Worm (Caenorhabditis elegans) whole organism, L3 larva: Measurements from ENCODE around the gene orc-3.
A peak's percentile ranks its signal among the peaks of the same experiment; 100 is the strongest.

Experiments used
- R02D3.7 ChIP-seq: fragments of 150-350 bp; optimal IDR thresholded peaks from 2 replicates; lab custom pipeline; 2014; ENCODE audit warnings: missing biosample characterization, missing genetic modification characterization
- aly-2 ChIP-seq: fragments of 150-350 bp; optimal IDR thresholded peaks from 2 replicates; lab custom pipeline; 2014; ENCODE audit warnings: missing biosample characterization, missing genetic modification characterization
- ama-1 ChIP-seq: fragments of 150-350 bp; optimal IDR thresholded peaks from 2 replicates; lab custom pipeline; 2018
- ceh-16 ChIP-seq: sonication (generic microtip); optimal IDR thresholded peaks from 2 replicates; lab custom pipeline; 2017; ENCODE audit warnings: missing biosample characterization, missing genetic modification characterization
- ceh-28 ChIP-seq: fragments of 150-350 bp; optimal IDR thresholded peaks from 2 replicates; lab custom pipeline; 2014; ENCODE audit warnings: missing biosample characterization, missing genetic modification reagents, missing genetic modification characterization
- daf-12 ChIP-seq: fragments of 150-350 bp; optimal IDR thresholded peaks from 2 replicates; lab custom pipeline; 2014; ENCODE audit warnings: missing biosample characterization, missing genetic modification reagents, missing genetic modification characterization
- egl-27 ChIP-seq: sonication (generic microtip); optimal IDR thresholded peaks from 4 replicates; lab custom pipeline; 2017; ENCODE audit warnings: missing biosample characterization, missing genetic modification reagents, missing genetic modification characterization
- egl-5 ChIP-seq: fragments of 150-350 bp; optimal IDR thresholded peaks from 2 replicates; lab custom pipeline; 2017; ENCODE audit warnings: missing biosample characterization, missing genetic modification reagents, missing genetic modification characterization, inconsistent platforms
- elt-1 ChIP-seq: fragments of 150-350 bp; optimal IDR thresholded peaks from 2 replicates; lab custom pipeline; 2014; ENCODE audit warnings: missing biosample characterization, missing genetic modification characterization
- elt-2 ChIP-seq: sonication (generic microtip); optimal IDR thresholded peaks from 2 replicates; lab custom pipeline; 2016; ENCODE audit warnings: missing genetic modification reagents, mild to moderate bottlenecking, missing genetic modification characterization, missing compliant biosample characterization
- elt-3 ChIP-seq, 3 experiments: fragments of 150-350 bp in 1 of 3; sonication (generic microtip) in 2 of 3; optimal IDR thresholded peaks; 2 replicates in 2 of 3; 4 replicates in 1 of 3; lab custom pipeline; 2014 to 2017; ENCODE audit warnings: missing biosample characterization in 3 of 3, missing genetic modification characterization in 3 of 3
- eor-1 ChIP-seq, 2 experiments: fragments of 150-350 bp; optimal IDR thresholded peaks; 2 replicates each; lab custom pipeline; 2014 to 2018; ENCODE audit warnings: missing biosample characterization in 2 of 2, missing genetic modification characterization in 2 of 2
- fkh-10 ChIP-seq: sonication (generic microtip); optimal IDR thresholded peaks from 2 replicates; lab custom pipeline; 2017; ENCODE audit warnings: missing biosample characterization, missing genetic modification reagents, missing genetic modification characterization
- fkh-2 ChIP-seq: fragments of 150-350 bp; optimal IDR thresholded peaks from 2 replicates; lab custom pipeline; 2014; ENCODE audit warnings: missing biosample characterization, missing genetic modification reagents, missing genetic modification characterization
- fos-1 ChIP-seq: fragments of 150-350 bp; optimal IDR thresholded peaks from 2 replicates; lab custom pipeline; 2014; ENCODE audit warnings: missing biosample characterization, missing genetic modification characterization
- hmg-11 ChIP-seq: sonication (generic microtip); optimal IDR thresholded peaks from 2 replicates; lab custom pipeline; 2016; ENCODE audit warnings: missing genetic modification characterization, missing compliant biosample characterization
- jun-1 ChIP-seq: fragments of 150-350 bp; optimal IDR thresholded peaks from 2 replicates; lab custom pipeline; 2014; ENCODE audit warnings: missing biosample characterization, missing genetic modification reagents, missing genetic modification characterization
- lin-15B ChIP-seq: fragments of 150-350 bp; optimal IDR thresholded peaks from 2 replicates; lab custom pipeline; 2014; ENCODE audit warnings: missing biosample characterization, missing genetic modification characterization
- lin-39 ChIP-seq: fragments of 150-350 bp; optimal IDR thresholded peaks from 2 replicates; lab custom pipeline; 2018; ENCODE audit warnings: missing biosample characterization, missing genetic modification reagents, missing genetic modification characterization
- lsy-12 ChIP-seq: sonication (generic microtip); optimal IDR thresholded peaks from 2 replicates; lab custom pipeline; 2016; ENCODE audit warnings: mild to moderate bottlenecking, missing genetic modification characterization, missing compliant biosample characterization
- mml-1 ChIP-seq: fragments of 150-350 bp; sonication (generic microtip); optimal IDR thresholded peaks from 3 replicates; lab custom pipeline; 2014; ENCODE audit warnings: missing biosample characterization, missing genetic modification characterization
- nfya-1 ChIP-seq: sonication (generic microtip); optimal IDR thresholded peaks from 2 replicates; lab custom pipeline; 2017; ENCODE audit warnings: missing genetic modification characterization, mild to moderate bottlenecking, missing compliant biosample characterization, antibody characterized with exemption, moderate library complexity; ENCODE audit not compliant: insufficient read depth
- nhr-11 ChIP-seq: fragments of 150-350 bp; optimal IDR thresholded peaks from 2 replicates; lab custom pipeline; 2014; ENCODE audit warnings: missing biosample characterization, missing genetic modification characterization
- nhr-12 ChIP-seq: fragments of 150-350 bp; optimal IDR thresholded peaks from 2 replicates; lab custom pipeline; 2014; ENCODE audit warnings: missing biosample characterization, missing genetic modification characterization
- nhr-25 ChIP-seq: sonication (generic microtip); optimal IDR thresholded peaks from 2 replicates; lab custom pipeline; 2017; ENCODE audit warnings: missing biosample characterization, missing genetic modification characterization
- nhr-43 ChIP-seq: sonication (generic microtip); optimal IDR thresholded peaks from 2 replicates; lab custom pipeline; 2016; ENCODE audit warnings: mild to moderate bottlenecking, missing genetic modification characterization, missing compliant biosample characterization; ENCODE audit not compliant: poor library complexity, severe bottlenecking
- nhr-67 ChIP-seq: fragments of 150-350 bp; optimal IDR thresholded peaks from 2 replicates; lab custom pipeline; 2014; ENCODE audit warnings: missing biosample characterization, missing genetic modification characterization
- nhr-76 ChIP-seq: fragments of 150-350 bp; sonication (generic microtip); optimal IDR thresholded peaks from 5 replicates; lab custom pipeline; 2014; ENCODE audit warnings: missing biosample characterization, missing genetic modification characterization
- pha-4 ChIP-seq: fragments of 150-350 bp; optimal IDR thresholded peaks from 2 replicates; lab custom pipeline; 2014; ENCODE audit warnings: missing biosample characterization, missing genetic modification reagents, missing genetic modification characterization
- pqm-1 ChIP-seq: fragments of 150-350 bp; optimal IDR thresholded peaks from 2 replicates; lab custom pipeline; 2017; ENCODE audit warnings: missing biosample characterization, missing genetic modification characterization, inconsistent platforms
- sea-2 ChIP-seq: fragments of 150-350 bp; sonication (generic microtip); optimal IDR thresholded peaks from 4 replicates; lab custom pipeline; 2014; ENCODE audit warnings: missing biosample characterization, missing genetic modification reagents, missing genetic modification characterization
- skn-1 ChIP-seq: fragments of 150-350 bp; optimal IDR thresholded peaks from 2 replicates; lab custom pipeline; 2014; ENCODE audit warnings: missing biosample characterization, missing genetic modification characterization
- unc-39 ChIP-seq: sonication (generic microtip); optimal IDR thresholded peaks from 4 replicates; lab custom pipeline; 2017; ENCODE audit warnings: missing biosample characterization, missing genetic modification characterization
- unc-62 ChIP-seq: fragments of 150-350 bp; sonication (generic microtip); optimal IDR thresholded peaks from 4 replicates; lab custom pipeline; 2014; ENCODE audit warnings: missing biosample characterization, missing genetic modification reagents, missing genetic modification characterization
- zag-1 ChIP-seq: fragments of 150-350 bp; optimal IDR thresholded peaks from 2 replicates; lab custom pipeline; 2014; ENCODE audit warnings: missing biosample characterization, missing genetic modification characterization
- ztf-4 ChIP-seq: fragments of 150-350 bp; optimal IDR thresholded peaks from 2 replicates; lab custom pipeline; 2014; ENCODE audit warnings: missing biosample characterization, missing genetic modification characterization

The orc-3 gene

ce11 chrIII:1216096-1216495, 8.2 kb downstream of the orc-3 start:
- TF ChIP-seq nhr-76 (tag; lab: Kevin White, UChicago) = no peak
- TF ChIP-seq ceh-28 (tag; lab: Kevin White, UChicago) = peak; percentile 63

DNA sequence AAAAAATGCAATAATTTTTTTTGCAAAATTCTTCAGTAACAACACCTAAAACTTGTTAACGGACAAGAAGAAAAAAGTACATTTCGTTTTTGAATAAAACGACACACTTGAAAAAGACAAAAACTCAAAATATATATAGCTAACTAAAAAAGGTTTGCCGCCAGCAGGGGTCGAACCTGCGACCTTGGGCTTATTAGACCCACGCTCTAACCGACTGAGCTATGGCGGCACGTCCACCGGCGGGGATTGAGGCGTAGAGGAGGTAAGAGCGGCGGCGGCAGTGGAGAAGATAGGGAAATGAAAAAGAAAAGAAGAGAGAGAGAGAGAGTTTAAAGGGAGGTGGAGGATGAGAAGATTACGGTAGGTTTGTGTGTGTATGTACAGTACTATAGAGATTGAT, 10.3 kb downstream of the orc-3 start:
- TF ChIP-seq lin-15B (tag; lab: Kevin White, UChicago) (peak; percentile 11), aly-2 (tag; lab: Kevin White, UChicago) (no peak), nfya-1 (tag; lab: Kevin White, UChicago) (peak; percentile 27), elt-2 (tag; lab: Kevin White, UChicago) (peak; percentile 13), ztf-4 (tag; lab: Kevin White, UChicago) (no peak), pha-4 (tag; lab: Kevin White, UChicago) (peak; percentile 4)
- TF ChIP-seq, all 47 proteins: peak for 4

DNA sequence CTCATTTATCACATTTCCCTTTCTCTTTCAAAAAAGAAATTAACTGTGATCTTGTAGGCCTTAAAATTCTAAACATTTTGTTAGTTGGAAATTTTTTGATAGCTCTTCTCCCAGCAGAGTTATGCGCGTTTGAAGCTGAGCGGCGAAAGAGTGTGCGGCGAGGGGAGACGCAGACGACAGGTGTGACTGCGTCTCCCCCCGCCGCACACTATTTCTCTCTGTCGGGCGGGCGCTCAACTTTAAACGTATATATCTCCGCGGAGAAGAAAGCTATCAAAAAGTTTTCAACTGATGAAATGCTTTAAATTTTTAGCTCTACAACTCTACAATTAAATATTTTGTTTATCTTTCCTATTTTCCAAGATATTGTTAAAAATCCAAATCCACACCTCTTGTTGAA, 11.1 kb downstream of the orc-3 start:
- no peak for TF ChIP-seq ztf-4 (tag; lab: Kevin White, UChicago)
- no peak for TF ChIP-seq lin-39 (tag; lab: Kevin White, UChicago)
- TF ChIP-seq egl-5 = no peak
- no peak for TF ChIP-seq nhr-25
- TF ChIP-seq eor-1 (tag; optimal IDR thresholded peaks at IDR 0.05; lab: Kevin White, UChicago) = no peak
- TF ChIP-seq elt-2 (tag; lab: Kevin White, UChicago) = no peak
- TF ChIP-seq fos-1 (tag; lab: Kevin White, UChicago) = no peak
- TF ChIP-seq nhr-11 (tag; lab: Kevin White, UChicago) = no peak
- TF ChIP-seq pha-4 (tag; lab: Kevin White, UChicago) = no peak
- no peak for TF ChIP-seq lsy-12
- TF ChIP-seq nhr-12 (tag; lab: Kevin White, UChicago) = no peak
- no peak for TF ChIP-seq mml-1 (tag; lab: Kevin White, UChicago)
- TF ChIP-seq sea-2 (GFP tag; lab: Kevin White, UChicago) = no peak
- TF ChIP-seq jun-1 (tag; lab: Kevin White, UChicago) = no peak
- no peak for TF ChIP-seq fkh-2 (tag; lab: Kevin White, UChicago)
- no peak for TF ChIP-seq R02D3.7 (tag; lab: Kevin White, UChicago)
- TF ChIP-seq nhr-43 (tag; lab: Kevin White, UChicago) = no peak
- no peak for TF ChIP-seq unc-39 (tag; lab: Kevin White, UChicago)

ce11 chrIII:1220012-1220411, 12.1 kb downstream of the orc-3 start:
- no peak for TF ChIP-seq lin-39 (tag; lab: Kevin White, UChicago)
- TF ChIP-seq ama-1 = no peak
- TF ChIP-seq daf-12 (tag; lab: Kevin White, UChicago) = no peak
- no peak for TF ChIP-seq unc-62
- TF ChIP-seq nhr-67 (tag; lab: Kevin White, UChicago) = no peak
- TF ChIP-seq nhr-76 (tag; lab: Kevin White, UChicago) = no peak
- TF ChIP-seq pha-4 (tag; lab: Kevin White, UChicago) = peak; percentile 44
- TF ChIP-seq elt-1 (tag; lab: Kevin White, UChicago) = no peak
- TF ChIP-seq zag-1 = no peak
- peak; percentile 31 for TF ChIP-seq pqm-1 (tag; lab: Kevin White, UChicago)
- TF ChIP-seq eor-1 (tag; optimal IDR thresholded peaks at IDR 0.05; lab: Kevin White, UChicago) = no peak
- TF ChIP-seq skn-1 (tag; lab: Kevin White, UChicago) = no peak
- no peak for TF ChIP-seq hmg-11
- no peak for TF ChIP-seq fkh-10 (GFP tag; lab: Kevin White, UChicago)
- TF ChIP-seq lsy-12 = no peak
- TF ChIP-seq elt-2 (tag; lab: Kevin White, UChicago) = peak; percentile 85
- TF ChIP-seq egl-27 (tag; lab: Kevin White, UChicago) = no peak
- no peak for TF ChIP-seq fos-1 (tag; lab: Kevin White, UChicago)
- no peak for TF ChIP-seq ceh-28 (tag; lab: Kevin White, UChicago)
- no peak for TF ChIP-seq egl-5
- TF ChIP-seq aly-2 (tag; lab: Kevin White, UChicago) = no peak
- TF ChIP-seq elt-3 (tag; optimal IDR thresholded peaks at IDR 0.05; lab: Kevin White, UChicago) = no peak
- no peak for TF ChIP-seq unc-39 (tag; lab: Kevin White, UChicago)
- TF ChIP-seq ceh-16 (tag; lab: Kevin White, UChicago) = no peak
